Fruit fly (Drosophila melanogaster) whole organism, prepupa: ENCODE data around the gene unc-4.

ENCODE experiments used
- CG10631 ChIP-seq: fragments of 200-800 bp; sonication (Bioruptor generic); optimal IDR thresholded peaks from 2 replicates; lab custom pipeline; 2016; ENCODE audit warnings: missing biosample characterization, missing genetic modification characterization
- CG10669 ChIP-seq: fragments of 200-800 bp; sonication (Bioruptor generic); optimal IDR thresholded peaks from 3 replicates; lab custom pipeline; 2018; ENCODE audit warnings: missing biosample characterization, mild to moderate bottlenecking, missing genetic modification characterization, moderate library complexity
- CG11294 ChIP-seq: fragments of 200-800 bp; sonication (Bioruptor generic); IDR thresholded peaks from 2 replicates; pipeline ENCODE4 v1.3.6; 2022; ENCODE audit warnings: missing biosample characterization, missing genetic modification characterization
- CG11902 ChIP-seq: fragments of 200-800 bp; sonication (Bioruptor generic); optimal IDR thresholded peaks from 3 replicates; lab custom pipeline; 2016; ENCODE audit warnings: missing biosample characterization, missing genetic modification characterization
- CG1621 ChIP-seq: fragments of 200-800 bp; sonication (Bioruptor generic); optimal IDR thresholded peaks from 3 replicates; lab custom pipeline; 2018; ENCODE audit warnings: missing biosample characterization, mild to moderate bottlenecking, missing genetic modification characterization
- CG3032 ChIP-seq: fragments of 200-800 bp; optimal IDR thresholded peaks from 2 replicates; lab custom pipeline; 2019; ENCODE audit warnings: missing biosample characterization, mild to moderate bottlenecking, missing genetic modification characterization, moderate library complexity
- CG31627 ChIP-seq: fragments of 200-800 bp; sonication (Bioruptor generic); optimal IDR thresholded peaks from 3 replicates; lab custom pipeline; 2016; ENCODE audit warnings: missing biosample characterization, missing genetic modification characterization
- CG32006 ChIP-seq: fragments of 200-800 bp; sonication (Bioruptor generic); optimal IDR thresholded peaks from 3 replicates; lab custom pipeline; 2017; ENCODE audit warnings: missing biosample characterization, mild to moderate bottlenecking, missing genetic modification characterization
- CG34406 ChIP-seq: fragments of 200-800 bp; sonication (Bioruptor generic); optimal IDR thresholded peaks from 3 replicates; lab custom pipeline; 2016; ENCODE audit warnings: missing biosample characterization, missing genetic modification characterization
- CG3919 ChIP-seq: fragments of 200-800 bp; sonication (Bioruptor generic); optimal IDR thresholded peaks from 3 replicates; lab custom pipeline; 2016; ENCODE audit warnings: missing biosample characterization, missing genetic modification characterization
- CG4318 ChIP-seq: fragments of 200-800 bp; sonication (Bioruptor generic); optimal IDR thresholded peaks from 3 replicates; lab custom pipeline; 2017; ENCODE audit warnings: missing biosample characterization, mild to moderate bottlenecking, missing genetic modification characterization
- CG6276 ChIP-seq: fragments of 200-800 bp; sonication (Bioruptor generic); optimal IDR thresholded peaks from 2 replicates; lab custom pipeline; 2017; ENCODE audit warnings: missing biosample characterization, mild to moderate bottlenecking, missing genetic modification characterization
- CG6792 ChIP-seq: fragments of 200-800 bp; sonication (Bioruptor generic); optimal IDR thresholded peaks from 3 replicates; lab custom pipeline; 2016; ENCODE audit warnings: missing biosample characterization, missing genetic modification characterization
- CG6808 ChIP-seq: fragments of 200-800 bp; sonication (Bioruptor generic); optimal IDR thresholded peaks from 3 replicates; lab custom pipeline; 2017; ENCODE audit warnings: missing biosample characterization, missing genetic modification characterization, mild to moderate bottlenecking, moderate library complexity, missing genetic modification reagents
- CG6854 ChIP-seq: fragments of 200-800 bp; sonication (Bioruptor generic); optimal IDR thresholded peaks from 2 replicates; lab custom pipeline; 2017; ENCODE audit warnings: missing biosample characterization, mild to moderate bottlenecking, missing genetic modification characterization
- CG8119 ChIP-seq: fragments of 200-800 bp; sonication (Bioruptor generic); IDR thresholded peaks from 3 replicates; pipeline ENCODE4 v1.3.6; 2022; ENCODE audit warnings: missing biosample characterization, missing genetic modification characterization
- CG8319 ChIP-seq: fragments of 200-800 bp; sonication (Bioruptor generic); optimal IDR thresholded peaks from 3 replicates; lab custom pipeline; 2016; ENCODE audit warnings: missing biosample characterization, missing genetic modification characterization
- CG8632 ChIP-seq: fragments of 200-800 bp; sonication (Bioruptor generic); optimal IDR thresholded peaks from 3 replicates; lab custom pipeline; 2016; ENCODE audit warnings: missing biosample characterization, missing genetic modification characterization
- CG9139 ChIP-seq: fragments of 200-800 bp; sonication (Bioruptor generic); optimal IDR thresholded peaks from 3 replicates; lab custom pipeline; 2017; ENCODE audit warnings: missing biosample characterization, mild to moderate bottlenecking, missing genetic modification characterization
- Eip75B ChIP-seq: fragments of 200-800 bp; sonication (Bioruptor generic); optimal IDR thresholded peaks from 3 replicates; lab custom pipeline; 2016; ENCODE audit warnings: missing biosample characterization, missing genetic modification characterization
- Eip78C ChIP-seq: fragments of 200-800 bp; sonication (Bioruptor generic); peaks from one replicate; lab custom pipeline; 2016; ENCODE audit warnings: missing biosample characterization, missing genetic modification characterization
- Eip93F ChIP-seq: fragments of 200-800 bp; sonication (Bioruptor generic); optimal IDR thresholded peaks from 2 replicates; lab custom pipeline; 2016; ENCODE audit warnings: missing biosample characterization, mild to moderate bottlenecking, missing genetic modification characterization
- Ets21C ChIP-seq: fragments of 200-800 bp; sonication (Bioruptor generic); optimal IDR thresholded peaks from 3 replicates; lab custom pipeline; 2016; ENCODE audit warnings: missing biosample characterization, missing genetic modification characterization
- Ets96B ChIP-seq: fragments of 200-800 bp; optimal IDR thresholded peaks from 2 replicates; lab custom pipeline; 2019; ENCODE audit warnings: missing biosample characterization, mild to moderate bottlenecking, missing genetic modification characterization, moderate library complexity
- Gug ChIP-seq: fragments of 200-800 bp; sonication (Bioruptor generic); IDR thresholded peaks from 2 replicates; pipeline ENCODE4 v1.3.6; 2022; ENCODE audit warnings: missing biosample characterization, missing genetic modification characterization
- Hr39 ChIP-seq: fragments of 200-800 bp; sonication (Bioruptor generic); optimal IDR thresholded peaks from 2 replicates; lab custom pipeline; 2016; ENCODE audit warnings: missing biosample characterization, missing genetic modification characterization
- Lpt ChIP-seq: fragments of 200-800 bp; sonication (Bioruptor generic); optimal IDR thresholded peaks from 3 replicates; lab custom pipeline; 2016; ENCODE audit warnings: missing biosample characterization, missing genetic modification characterization
- Met ChIP-seq: fragments of 200-800 bp; sonication (Bioruptor generic); optimal IDR thresholded peaks from 3 replicates; lab custom pipeline; 2016; ENCODE audit warnings: missing biosample characterization, missing genetic modification characterization
- OdsH ChIP-seq: fragments of 200-800 bp; sonication (Bioruptor generic); optimal IDR thresholded peaks from 3 replicates; lab custom pipeline; 2016; ENCODE audit warnings: missing biosample characterization, missing genetic modification characterization
- Smox ChIP-seq: fragments of 200-800 bp; sonication (Bioruptor generic); optimal IDR thresholded peaks from 3 replicates; lab custom pipeline; 2016; ENCODE audit warnings: missing biosample characterization, missing genetic modification characterization
- Sox14 ChIP-seq: fragments of 200-800 bp; sonication (Bioruptor generic); optimal IDR thresholded peaks from 3 replicates; lab custom pipeline; 2016; ENCODE audit warnings: missing biosample characterization, missing genetic modification characterization
- achi ChIP-seq: fragments of 200-800 bp; sonication (Bioruptor generic); optimal IDR thresholded peaks from 3 replicates; lab custom pipeline; 2016; ENCODE audit warnings: missing biosample characterization, missing genetic modification characterization
- acj6 ChIP-seq: fragments of 200-800 bp; sonication (Bioruptor generic); optimal IDR thresholded peaks from 3 replicates; lab custom pipeline; 2016; ENCODE audit warnings: missing biosample characterization, missing genetic modification characterization
- cyc ChIP-seq: fragments of 200-800 bp; sonication (Bioruptor generic); optimal IDR thresholded peaks from 3 replicates; lab custom pipeline; 2016; ENCODE audit warnings: missing biosample characterization, missing genetic modification characterization
- dac ChIP-seq: fragments of 200-800 bp; sonication (Bioruptor generic); optimal IDR thresholded peaks from 2 replicates; lab custom pipeline; 2017; ENCODE audit warnings: missing biosample characterization, mild to moderate bottlenecking, missing genetic modification characterization
- eg ChIP-seq: fragments of 200-800 bp; sonication (Bioruptor generic); IDR thresholded peaks from 3 replicates; pipeline ENCODE4 v1.3.6; 2022; ENCODE audit warnings: missing biosample characterization, missing genetic modification characterization
- esn ChIP-seq: fragments of 200-800 bp; sonication (Bioruptor generic); optimal IDR thresholded peaks from 2 replicates; lab custom pipeline; 2016; ENCODE audit warnings: missing biosample characterization, mild to moderate bottlenecking, missing genetic modification characterization, moderate library complexity
- fd59A ChIP-seq: fragments of 200-800 bp; sonication (Bioruptor generic); optimal IDR thresholded peaks from 2 replicates; lab custom pipeline; 2017; ENCODE audit warnings: missing biosample characterization, mild to moderate bottlenecking, missing genetic modification characterization, missing genetic modification reagents
- fd85E ChIP-seq: fragments of 200-800 bp; sonication (Bioruptor generic); optimal IDR thresholded peaks from 3 replicates; lab custom pipeline; 2016; ENCODE audit warnings: missing biosample characterization, missing genetic modification characterization
- fkh ChIP-seq: fragments of 200-800 bp; sonication (Bioruptor generic); optimal IDR thresholded peaks from 3 replicates; lab custom pipeline; 2017; ENCODE audit warnings: missing biosample characterization, mild to moderate bottlenecking, missing genetic modification characterization, moderate library complexity
- lz ChIP-seq: fragments of 200-800 bp; sonication (Bioruptor generic); optimal IDR thresholded peaks from 3 replicates; lab custom pipeline; 2016; ENCODE audit warnings: missing biosample characterization, missing genetic modification characterization
- net ChIP-seq: fragments of 200-800 bp; sonication (Bioruptor generic); optimal IDR thresholded peaks from 3 replicates; lab custom pipeline; 2016; ENCODE audit warnings: missing biosample characterization, missing genetic modification characterization
- salr ChIP-seq, 2 experiments: fragments of 200-800 bp; sonication (Bioruptor generic); optimal IDR thresholded peaks; 3 replicates each; lab custom pipeline; 2016 to 2018; ENCODE audit warnings: missing biosample characterization in 2 of 2, missing genetic modification characterization in 2 of 2, mild to moderate bottlenecking in 1 of 2
- spab ChIP-seq: fragments of 200-800 bp; sonication (Bioruptor generic); optimal IDR thresholded peaks from 2 replicates; lab custom pipeline; 2017; ENCODE audit warnings: missing biosample characterization, mild to moderate bottlenecking, missing genetic modification characterization, missing genetic modification reagents
- ss ChIP-seq, 2 experiments: fragments of 200-800 bp; sonication (Bioruptor generic); optimal IDR thresholded peaks; 2 replicates in 1 of 2; 3 replicates in 1 of 2; lab custom pipeline; 2017 to 2018; ENCODE audit warnings: mild to moderate bottlenecking in 2 of 2, missing biosample characterization in 2 of 2, missing genetic modification characterization in 2 of 2, moderate library complexity in 1 of 2
- svp ChIP-seq: fragments of 200-800 bp; sonication (Bioruptor generic); peaks from one replicate; lab custom pipeline; 2016; ENCODE audit warnings: missing biosample characterization, missing genetic modification characterization
- topi ChIP-seq: fragments of 200-800 bp; sonication (Bioruptor generic); optimal IDR thresholded peaks from 3 replicates; lab custom pipeline; 2016; ENCODE audit warnings: missing biosample characterization, missing genetic modification characterization
- vri ChIP-seq: fragments of 200-800 bp; sonication (Bioruptor generic); optimal IDR thresholded peaks from 3 replicates; lab custom pipeline; 2016; ENCODE audit warnings: missing biosample characterization, mild to moderate bottlenecking, missing genetic modification characterization

The unc-4 gene

dm6 chrX:17745705-17746416, 22.5 kb upstream of the unc-4 start (continued):
- TF ChIP-seq fkh (GFP tag; lab: Kevin White, UChicago), result no peak
- no peak for TF ChIP-seq CG8632 (GFP tag; lab: Kevin White, UChicago)
- no peak for TF ChIP-seq CG8319 (GFP tag; lab: Kevin White, UChicago)
- TF ChIP-seq CG34406, result peak; percentile 9
- no peak for TF ChIP-seq Lpt (GFP tag; lab: Kevin White, UChicago)
- peak; percentile 39 for TF ChIP-seq CG3032 (tag; lab: Kevin White, UChicago)
- TF ChIP-seq fd59A (GFP tag; lab: Kevin White, UChicago), result peak; percentile 40
- TF ChIP-seq CG10669, result peak; percentile 29
- peak; percentile 21 for TF ChIP-seq CG1621 (tag; lab: Kevin White, UChicago)
- no peak for TF ChIP-seq spab
- no peak for TF ChIP-seq Eip93F (GFP tag; lab: Kevin White, UChicago)
- no peak for TF ChIP-seq net
- no peak for TF ChIP-seq Sox14 (GFP tag; lab: Kevin White, UChicago)
- TF ChIP-seq CG11902, result no peak
- TF ChIP-seq Smox (GFP tag; lab: Kevin White, UChicago), result peak; percentile 52
- TF ChIP-seq Gug (GFP tag; lab: Robert Waterston, UW), result no peak
- TF ChIP-seq Eip75B (GFP tag; lab: Kevin White, UChicago), result no peak
- TF ChIP-seq CG10631 (GFP tag; lab: Kevin White, UChicago), result peak; percentile 50
- peak; percentile 58 to 62 for TF ChIP-seq ss (GFP tag; optimal IDR thresholded peaks at IDR 0.05; lab: Kevin White, UChicago)
- peak; percentile 36 for TF ChIP-seq Met (GFP tag; lab: Kevin White, UChicago)
- peak; percentile 91 for TF ChIP-seq Eip78C (GFP tag; lab: Kevin White, UChicago)
- TF ChIP-seq CG6792 (GFP tag; lab: Kevin White, UChicago), result no peak
- TF ChIP-seq OdsH (GFP tag; lab: Kevin White, UChicago), result peak; percentile 67
- TF ChIP-seq salr (GFP tag; optimal IDR thresholded peaks at IDR 0.05; lab: Kevin White, UChicago), result peak in 1 of 2 experiments; percentile 2
- no peak for TF ChIP-seq CG4318
- peak; percentile 78 for TF ChIP-seq svp (GFP tag; lab: Kevin White, UChicago)
- TF ChIP-seq CG6808, result peak; percentile 37
- no peak for TF ChIP-seq CG9139 (GFP tag; lab: Kevin White, UChicago)
- no peak for TF ChIP-seq CG11294
- peak; percentile 33 for TF ChIP-seq CG6854 (GFP tag; lab: Kevin White, UChicago)
- TF ChIP-seq CG32006 (GFP tag; lab: Kevin White, UChicago), result no peak
- no peak for TF ChIP-seq dac
- TF ChIP-seq esn (GFP tag; lab: Kevin White, UChicago), result peak; percentile 56

- no peak for TF ChIP-seq CG6276 (GFP tag; lab: Kevin White, UChicago)
- peak; percentile 5 for TF ChIP-seq CG3032 (tag; lab: Kevin White, UChicago)
- TF ChIP-seq cyc (GFP tag; lab: Kevin White, UChicago), result peak; percentile 63
- TF ChIP-seq CG11902, result no peak
- no peak for TF ChIP-seq vri (GFP tag; lab: Kevin White, UChicago)
- no peak for TF ChIP-seq Eip75B (GFP tag; lab: Kevin White, UChicago)
- no peak for TF ChIP-seq Lpt (GFP tag; lab: Kevin White, UChicago)
- TF ChIP-seq svp (GFP tag; lab: Kevin White, UChicago), result no peak
- no peak for TF ChIP-seq achi
- peak; percentile 12 for TF ChIP-seq topi (GFP tag; lab: Kevin White, UChicago)
- no peak for TF ChIP-seq CG6854 (GFP tag; lab: Kevin White, UChicago)
- peak; percentile 6 for TF ChIP-seq fkh (GFP tag; lab: Kevin White, UChicago)
- TF ChIP-seq CG31627, result peak; percentile 65
- peak; percentile 33 for TF ChIP-seq esn (GFP tag; lab: Kevin White, UChicago)
- no peak for TF ChIP-seq Eip78C (GFP tag; lab: Kevin White, UChicago)
- peak; percentile 29 for TF ChIP-seq OdsH (GFP tag; lab: Kevin White, UChicago)
- no peak for TF ChIP-seq CG6808
- peak; percentile 58 for TF ChIP-seq Hr39 (GFP tag; lab: Kevin White, UChicago)
- TF ChIP-seq fd85E (GFP tag; lab: Kevin White, UChicago), result no peak
- TF ChIP-seq Ets96B (tag; lab: Kevin White, UChicago), result no peak
- TF ChIP-seq lz (GFP tag; lab: Kevin White, UChicago), result peak; percentile 44
- no peak for TF ChIP-seq CG10669
- TF ChIP-seq Eip93F (GFP tag; lab: Kevin White, UChicago), result no peak
- no peak for TF ChIP-seq Sox14 (GFP tag; lab: Kevin White, UChicago)
- no peak for TF ChIP-seq CG1621 (tag; lab: Kevin White, UChicago)
- TF ChIP-seq CG3919 (GFP tag; lab: Kevin White, UChicago), result no peak
- no peak for TF ChIP-seq Ets21C
- TF ChIP-seq eg (GFP tag; lab: Robert Waterston, UW), result no peak
- no peak for TF ChIP-seq acj6 (GFP tag; lab: Kevin White, UChicago)
- no peak for TF ChIP-seq CG8119 (GFP tag; lab: Robert Waterston, UW)
Observed at dm6 chrX:17751658-17752057, 16.7 kb upstream of the unc-4 start.
